Worm (Caenorhabditis elegans) whole organism, L4 larva: ENCODE data around the gene mboa-4.

ENCODE experiments used
- F44E2.7 ChIP-seq: fragments of 200-800 bp; sonication (Bioruptor generic); IDR thresholded peaks from 2 replicates; pipeline ENCODE4 v2.1.2; 2022; ENCODE audit warnings: missing genetic modification characterization, missing compliant biosample characterization
- F49E8.2 ChIP-seq: sonication (generic microtip); optimal IDR thresholded peaks from 2 replicates; lab custom pipeline; 2016; ENCODE audit warnings: missing compliant biosample characterization, mild to moderate bottlenecking, missing genetic modification characterization, borderline replicate concordance
- R02D3.7 ChIP-seq: fragments of 150-350 bp; sonication (generic microtip); optimal IDR thresholded peaks from 3 replicates; lab custom pipeline; 2014; ENCODE audit warnings: missing biosample characterization, missing genetic modification characterization
- Y48G9A.11 ChIP-seq: fragments of 200-800 bp; sonication (Bioruptor generic); IDR thresholded peaks from 2 replicates; pipeline ENCODE4 v1.3.6; 2022; ENCODE audit warnings: missing genetic modification reagents, missing genetic modification characterization, missing compliant biosample characterization
- Y75B8A.6 ChIP-seq: fragments of 200-800 bp; sonication (Bioruptor generic); IDR thresholded peaks from 2 replicates; pipeline ENCODE4 v1.3.6; 2022; ENCODE audit warnings: missing genetic modification reagents, missing genetic modification characterization, missing compliant biosample characterization
- ZK337.2 ChIP-seq: fragments of 200-800 bp; sonication (Bioruptor generic); IDR thresholded peaks from 2 replicates; pipeline ENCODE4 v1.3.6; 2022; ENCODE audit warnings: missing genetic modification reagents, missing genetic modification characterization, missing compliant biosample characterization
- ZK546.5 ChIP-seq, 2 experiments: sonication (generic microtip); optimal IDR thresholded peaks; 2 replicates each; lab custom pipeline; 2017; ENCODE audit warnings: missing biosample characterization in 2 of 2, missing genetic modification characterization in 2 of 2
- ama-1 ChIP-seq: fragments of 150-350 bp; optimal IDR thresholded peaks from 2 replicates; lab custom pipeline; 2014; ENCODE audit warnings: inconsistent platforms, mixed read lengths
- arid-1 ChIP-seq: fragments of 200-800 bp; sonication (Bioruptor generic); conservative IDR thresholded peaks from 2 replicates; pipeline ENCODE4 v1.3.6; 2022; ENCODE audit warnings: missing genetic modification reagents, missing genetic modification characterization, missing compliant biosample characterization
- ceh-32 ChIP-seq: sonication (generic microtip); optimal IDR thresholded peaks from 2 replicates; lab custom pipeline; 2016; ENCODE audit warnings: mild to moderate bottlenecking, missing genetic modification characterization, missing compliant biosample characterization; ENCODE audit not compliant: poor library complexity
- ceh-44 ChIP-seq: fragments of 200-800 bp; sonication (Bioruptor generic); IDR thresholded peaks from 2 replicates; pipeline ENCODE4 v1.3.6; 2022; ENCODE audit warnings: missing genetic modification reagents, missing genetic modification characterization, missing compliant biosample characterization
- ceh-82 ChIP-seq: sonication (generic microtip); optimal IDR thresholded peaks from 2 replicates; lab custom pipeline; 2017; ENCODE audit warnings: missing biosample characterization, missing genetic modification characterization
- ces-1 ChIP-seq: fragments of 150-350 bp; sonication (generic microtip); optimal IDR thresholded peaks from 4 replicates; lab custom pipeline; 2014; ENCODE audit warnings: missing biosample characterization, missing genetic modification reagents, missing genetic modification characterization
- cey-2 ChIP-seq: sonication (generic microtip); optimal IDR thresholded peaks from 3 replicates; lab custom pipeline; 2017; ENCODE audit warnings: missing genetic modification characterization, mild to moderate bottlenecking, missing compliant biosample characterization, antibody characterized with exemption, borderline replicate concordance; ENCODE audit not compliant: insufficient read depth
- daf-16 ChIP-seq, 3 experiments: sonication (generic microtip); optimal IDR thresholded peaks; 2 replicates each; lab custom pipeline; 2016 to 2017; ENCODE audit warnings: missing genetic modification characterization in 3 of 3, missing genetic modification reagents in 3 of 3, mild to moderate bottlenecking in 2 of 3, missing compliant biosample characterization in 2 of 3, missing biosample characterization in 1 of 3, moderate library complexity in 1 of 3
- daf-8 ChIP-seq: fragments of 200-800 bp; sonication (Bioruptor generic); IDR thresholded peaks from 2 replicates; pipeline ENCODE4 v1.3.6; 2022; ENCODE audit warnings: missing genetic modification characterization, missing compliant biosample characterization
- dmd-6 ChIP-seq: fragments of 200-800 bp; sonication (Bioruptor generic); IDR thresholded peaks from 2 replicates; pipeline ENCODE4 v1.3.6; 2022; ENCODE audit warnings: missing genetic modification reagents, missing genetic modification characterization, missing compliant biosample characterization
- dmd-9 ChIP-seq: fragments of 200-800 bp; sonication (Bioruptor generic); IDR thresholded peaks from 2 replicates; pipeline ENCODE4 v1.3.6; 2022; ENCODE audit warnings: missing genetic modification reagents, missing genetic modification characterization, missing compliant biosample characterization
- dpl-1 ChIP-seq: fragments of 150-350 bp; optimal IDR thresholded peaks from 2 replicates; lab custom pipeline; 2014; ENCODE audit warnings: missing biosample characterization, missing genetic modification reagents, missing genetic modification characterization
- hif-1 ChIP-seq, 2 experiments: sonication (generic microtip); optimal IDR thresholded peaks; 2 replicates each; lab custom pipeline; 2016 to 2017; ENCODE audit warnings: missing compliant biosample characterization in 2 of 2, missing genetic modification characterization in 2 of 2, missing genetic modification reagents in 2 of 2, missing genotype in 2 of 2, mild to moderate bottlenecking in 1 of 2
- hmg-1.1 ChIP-seq: fragments of 200-800 bp; sonication (Bioruptor generic); IDR thresholded peaks from 2 replicates; pipeline ENCODE4 v1.3.6; 2022; ENCODE audit warnings: missing genetic modification reagents, missing genetic modification characterization, missing compliant biosample characterization
- jun-1 ChIP-seq: fragments of 150-350 bp; optimal IDR thresholded peaks from 2 replicates; lab custom pipeline; 2014; ENCODE audit warnings: missing biosample characterization, missing genetic modification reagents, missing genetic modification characterization
- lin-1 ChIP-seq: fragments of 200-800 bp; sonication (Bioruptor generic); IDR thresholded peaks from 2 replicates; pipeline ENCODE4 v1.3.6; 2022; ENCODE audit warnings: missing genetic modification reagents, missing genetic modification characterization, missing compliant biosample characterization
- lin-15B ChIP-seq: fragments of 150-350 bp; sonication (generic microtip); optimal IDR thresholded peaks from 3 replicates; lab custom pipeline; 2014; ENCODE audit warnings: missing biosample characterization, missing genetic modification characterization
- lin-39 ChIP-seq: fragments of 150-350 bp; optimal IDR thresholded peaks from 2 replicates; lab custom pipeline; 2014; ENCODE audit warnings: missing biosample characterization, missing genetic modification reagents, missing genetic modification characterization
- lir-3 ChIP-seq: sonication (generic microtip); optimal IDR thresholded peaks from 2 replicates; lab custom pipeline; 2016; ENCODE audit warnings: mild to moderate bottlenecking, missing genetic modification characterization, missing compliant biosample characterization
- madf-9 ChIP-seq: fragments of 200-800 bp; sonication (Bioruptor generic); conservative IDR thresholded peaks from 2 replicates; pipeline ENCODE4 v1.3.6; 2022; ENCODE audit warnings: missing genetic modification reagents, missing genetic modification characterization, missing compliant biosample characterization
- mdl-1 ChIP-seq, 2 experiments: fragments of 150-350 bp in 1 of 2; sonication (generic microtip) in 1 of 2; optimal IDR thresholded peaks; 2 replicates each; lab custom pipeline; 2014 to 2017; ENCODE audit warnings: missing biosample characterization in 2 of 2, missing genetic modification characterization in 2 of 2
- mep-1 ChIP-seq: fragments of 150-350 bp; sonication (generic microtip); optimal IDR thresholded peaks from 3 replicates; lab custom pipeline; 2014; ENCODE audit warnings: missing biosample characterization, missing genetic modification characterization
- mes-2 ChIP-seq: sonication (generic microtip); optimal IDR thresholded peaks from 2 replicates; lab custom pipeline; 2016; ENCODE audit warnings: missing genotype, mild to moderate bottlenecking, missing genetic modification characterization, missing compliant biosample characterization; ENCODE audit not compliant: poor library complexity, severe bottlenecking
- mxl-3 ChIP-seq: fragments of 200-800 bp; sonication (Bioruptor generic); optimal IDR thresholded peaks from 2 replicates; lab custom pipeline; 2018; ENCODE audit warnings: mild to moderate bottlenecking, missing genetic modification characterization, missing compliant biosample characterization
- nhr-10 ChIP-seq: fragments of 150-350 bp; optimal IDR thresholded peaks from 2 replicates; lab custom pipeline; 2014; ENCODE audit warnings: missing biosample characterization, missing genetic modification characterization
- nhr-25 ChIP-seq: sonication (generic microtip); optimal IDR thresholded peaks from 2 replicates; lab custom pipeline; 2017; ENCODE audit warnings: missing genetic modification characterization, mild to moderate bottlenecking, missing compliant biosample characterization, antibody characterized with exemption, moderate library complexity, borderline replicate concordance; ENCODE audit not compliant: insufficient read depth
- nhr-28 ChIP-seq: fragments of 150-350 bp; optimal IDR thresholded peaks from 2 replicates; lab custom pipeline; 2014; ENCODE audit warnings: missing biosample characterization, missing genetic modification characterization
- nhr-41 ChIP-seq: fragments of 200-800 bp; sonication (Bioruptor generic); IDR thresholded peaks from 2 replicates; pipeline ENCODE4 v1.3.6; 2022; ENCODE audit warnings: missing genetic modification reagents, missing genetic modification characterization, missing compliant biosample characterization
- nhr-42 ChIP-seq: fragments of 200-800 bp; sonication (Bioruptor generic); IDR thresholded peaks from 2 replicates; pipeline ENCODE4 v1.3.6; 2022; ENCODE audit warnings: missing genetic modification characterization, missing compliant biosample characterization
- nhr-48 ChIP-seq: sonication (generic microtip); optimal IDR thresholded peaks from 2 replicates; lab custom pipeline; 2016; ENCODE audit warnings: mild to moderate bottlenecking, missing genetic modification characterization, missing compliant biosample characterization
- nhr-76 ChIP-seq: fragments of 150-350 bp; optimal IDR thresholded peaks from 2 replicates; lab custom pipeline; 2014; ENCODE audit warnings: missing biosample characterization, missing genetic modification characterization
- php-3 ChIP-seq: fragments of 200-800 bp; sonication (Bioruptor generic); IDR thresholded peaks from 2 replicates; pipeline ENCODE4 v1.3.6; 2022; ENCODE audit warnings: missing genetic modification reagents, missing genetic modification characterization, missing compliant biosample characterization
- snpc-1.2 ChIP-seq: fragments of 200-800 bp; sonication (Bioruptor generic); IDR thresholded peaks from 2 replicates; pipeline ENCODE4 v1.3.6; 2022; ENCODE audit warnings: missing genetic modification reagents, missing genetic modification characterization, missing compliant biosample characterization
- spr-3 ChIP-seq: fragments of 200-800 bp; sonication (Bioruptor generic); optimal IDR thresholded peaks from 2 replicates; lab custom pipeline; 2018; ENCODE audit warnings: mild to moderate bottlenecking, missing genetic modification characterization, missing compliant biosample characterization
- zfp-2 ChIP-seq: sonication (generic microtip); optimal IDR thresholded peaks from 2 replicates; lab custom pipeline; 2016; ENCODE audit warnings: mild to moderate bottlenecking, missing genetic modification characterization, missing compliant biosample characterization
- zfp-3 ChIP-seq: fragments of 200-800 bp; sonication (Bioruptor generic); conservative IDR thresholded peaks from 2 replicates; pipeline ENCODE4 v1.3.6; 2022; ENCODE audit warnings: missing genetic modification reagents, missing genetic modification characterization, missing compliant biosample characterization
- zip-11 ChIP-seq: fragments of 200-800 bp; sonication (Bioruptor generic); IDR thresholded peaks from 2 replicates; pipeline ENCODE4 v1.3.6; 2022; ENCODE audit warnings: missing genetic modification characterization, missing compliant biosample characterization
- zip-2 ChIP-seq: fragments of 150-350 bp; optimal IDR thresholded peaks from 2 replicates; lab custom pipeline; 2014; ENCODE audit warnings: missing biosample characterization, missing genetic modification characterization

mboa-4 gene

DNA sequence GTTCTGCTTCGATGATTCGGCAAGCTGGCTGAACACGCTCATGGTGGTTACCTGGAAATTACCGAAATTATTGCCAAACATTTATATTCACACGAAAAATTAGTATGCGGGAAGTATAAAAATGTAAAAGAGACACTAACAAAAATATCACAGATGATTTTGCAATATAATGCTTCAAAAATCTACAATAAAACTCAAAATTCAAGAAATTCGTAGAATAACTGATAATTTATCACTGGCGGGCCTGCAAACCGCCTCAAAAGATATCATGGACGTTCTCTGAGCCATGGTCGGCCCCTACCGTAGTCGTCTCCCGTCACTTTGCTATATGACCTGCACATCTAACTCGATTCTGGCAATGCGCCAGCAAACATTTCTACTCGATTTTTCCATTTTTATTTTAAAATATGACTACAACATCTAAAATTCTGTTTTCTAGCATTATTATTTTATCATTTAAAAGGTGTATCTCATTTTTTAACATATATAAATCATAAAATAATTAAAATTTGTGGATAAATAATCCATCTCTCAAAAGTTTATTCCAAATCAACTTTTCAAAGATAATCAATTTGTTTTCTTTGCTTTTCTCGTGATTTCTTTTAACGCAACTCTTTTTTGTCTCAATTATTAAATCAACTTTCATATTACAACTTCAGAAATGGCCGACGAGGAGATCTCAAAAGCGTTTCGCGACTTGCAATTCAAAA lies 10.2 kb downstream of the mboa-4 start, which contains the start of the genes F01G4.6 and pfd-1 (continued):
- no peak for TF ChIP-seq snpc-1.2 (GFP tag; lab: Robert Waterston, UW)
- peak; percentile 87 for TF ChIP-seq hmg-1.1 (GFP tag; lab: Robert Waterston, UW)
- TF ChIP-seq ceh-32 = no peak
- peak; percentile 42 for TF ChIP-seq zip-2
- TF ChIP-seq ceh-82 (tag; lab: Kevin White, UChicago) = no peak
- TF ChIP-seq lir-3 (tag; lab: Kevin White, UChicago) = no peak
- peak; percentile 97 for TF ChIP-seq zfp-2 (tag; lab: Kevin White, UChicago)
- peak; percentile 66 for TF ChIP-seq nhr-48 (tag; lab: Kevin White, UChicago)
- no peak for TF ChIP-seq lin-15B (tag; lab: Kevin White, UChicago)
- TF ChIP-seq dpl-1 (GFP tag; lab: Kevin White, UChicago) = peak; percentile 88
- peak; percentile 96 for TF ChIP-seq mep-1 (tag; lab: Kevin White, UChicago)
- peak; percentile 24 for TF ChIP-seq ces-1 (GFP tag; lab: Kevin White, UChicago)
- TF ChIP-seq daf-8 (GFP tag; lab: Robert Waterston, UW) = no peak
- TF ChIP-seq Y48G9A.11 (GFP tag; lab: Robert Waterston, UW) = no peak
- peak in 1 of 2 experiments; percentile 61 for TF ChIP-seq daf-16 (GFP tag; optimal IDR thresholded peaks at IDR 0.05; lab: Kevin White, UChicago)
- peak; percentile 70 for TF ChIP-seq daf-16 (tag; optimal IDR thresholded peaks at IDR 0.05; lab: Kevin White, UChicago)
- no peak for TF ChIP-seq zip-11 (GFP tag; lab: Robert Waterston, UW)
- 0 out of 2 replicates have a peak, but pooled peaks have one; percentile 11 for TF ChIP-seq nhr-42
- TF ChIP-seq F44E2.7 (GFP tag; lab: Robert Waterston, UW) = no peak
- peak; percentile 93 for TF ChIP-seq mes-2 (tag; lab: Kevin White, UChicago)
- no peak for TF ChIP-seq cey-2 (tag; lab: Kevin White, UChicago)
- no peak for TF ChIP-seq nhr-41 (GFP tag; lab: Robert Waterston, UW)
- TF ChIP-seq zfp-3 (GFP tag; lab: Robert Waterston, UW) = peak; percentile 65
- TF ChIP-seq mxl-3 (GFP tag; lab: Kevin White, UChicago) = peak; percentile 48
- TF ChIP-seq ZK546.5 (tag; optimal IDR thresholded peaks at IDR 0.05; lab: Kevin White, UChicago) = peak; percentile 99
- peak; percentile 90 for TF ChIP-seq dmd-6 (GFP tag; lab: Robert Waterston, UW)
- no peak for TF ChIP-seq R02D3.7 (tag; lab: Kevin White, UChicago)
- TF ChIP-seq nhr-10 (tag; lab: Kevin White, UChicago) = no peak
- peak; percentile 29 to 89 for TF ChIP-seq hif-1 (tag; optimal IDR thresholded peaks at IDR 0.05; lab: Kevin White, UChicago)
- TF ChIP-seq lin-1 = peak; percentile 90
- TF ChIP-seq nhr-76 (tag; lab: Kevin White, UChicago) = peak; percentile 53
- TF ChIP-seq dmd-9 (GFP tag; lab: Robert Waterston, UW) = no peak
- TF ChIP-seq nhr-25 (tag; lab: Kevin White, UChicago) = peak; percentile 80
- no peak for TF ChIP-seq spr-3 (GFP tag; lab: Kevin White, UChicago)
- TF ChIP-seq mdl-1 (tag; optimal IDR thresholded peaks at IDR 0.05; lab: Kevin White, UChicago) = peak in 1 of 2 experiments; percentile 60
- TF ChIP-seq, all 104 proteins: peak for 59

- no peak for TF ChIP-seq ama-1 (lab: Kevin White, UChicago)
- no peak for TF ChIP-seq zip-11 (GFP tag; lab: Robert Waterston, UW)
- TF ChIP-seq mdl-1 (tag; optimal IDR thresholded peaks at IDR 0.05; lab: Kevin White, UChicago) = peak in 1 of 2 experiments; percentile 50
- no peak for TF ChIP-seq arid-1 (GFP tag; lab: Robert Waterston, UW)
- peak; percentile 17 for TF ChIP-seq dpl-1 (GFP tag; lab: Kevin White, UChicago)
- TF ChIP-seq ceh-44 (GFP tag; lab: Robert Waterston, UW) = no peak
- no peak for TF ChIP-seq lin-15B (tag; lab: Kevin White, UChicago)
- no peak for TF ChIP-seq zip-2
- no peak for TF ChIP-seq cey-2 (tag; lab: Kevin White, UChicago)
- peak; percentile 4 for TF ChIP-seq nhr-28 (tag; lab: Kevin White, UChicago)
- TF ChIP-seq php-3 (GFP tag; lab: Robert Waterston, UW) = peak; percentile 38; the same call in 1 of the 2 replicates
- no peak for TF ChIP-seq ZK337.2 (GFP tag; lab: Robert Waterston, UW)
- no peak for TF ChIP-seq lin-39 (tag; lab: Kevin White, UChicago)
- TF ChIP-seq jun-1 = no peak
- no peak for TF ChIP-seq ceh-32
- TF ChIP-seq Y75B8A.6 (GFP tag; lab: Robert Waterston, UW) = no peak
- TF ChIP-seq dmd-9 (GFP tag; lab: Robert Waterston, UW) = no peak
- no peak for TF ChIP-seq madf-9
- no peak for TF ChIP-seq F49E8.2 (tag; lab: Kevin White, UChicago)
Observed at ce11 chrIV:11148788-11149366, 10.9 kb downstream of the mboa-4 start.
